Worm (Caenorhabditis elegans): ENCODE measurements around the gene sdc-3.

ce11 chrV:15059534-15059933 lies 11.5 kb upstream of the sdc-3 start, which contains the start of the genes mcm-3 and C25D7.15:
- TF ChIP-seq tab-1 (GFP tag; IDR thresholded peaks at IDR 0.05) = no peak
- no peak for TF ChIP-seq ztf-23 (GFP tag; IDR thresholded peaks at IDR 0.05)
- no peak for TF ChIP-seq cog-1 (tag; optimal IDR thresholded peaks at IDR 0.05)
- no peak for TF ChIP-seq T22C8.4 (GFP tag; IDR thresholded peaks at IDR 0.05)
- TF ChIP-seq flt-1 (GFP tag; IDR thresholded peaks at IDR 0.05) = no peak
- no peak for TF ChIP-seq klf-2 (GFP tag; conservative IDR thresholded peaks at IDR 0.05)
- TF ChIP-seq ref-1 (GFP tag; conservative IDR thresholded peaks at IDR 0.05) = no peak
